Fruit fly (Drosophila melanogaster) Kc167 (cell line): Measurements from ENCODE around the gene wus.

Source experiments
- Myc ChIP-seq: fragments of >200 bp; optimal IDR thresholded peaks from 2 replicates; lab custom pipeline; 2017; ENCODE audit warnings: missing external identifiers
- Sin3A ChIP-seq: fragments of >200 bp; optimal IDR thresholded peaks from 2 replicates; lab custom pipeline; 2018; ENCODE audit warnings: missing external identifiers
- h ChIP-seq: fragments of >200 bp; optimal IDR thresholded peaks from 3 replicates; lab custom pipeline; 2018; ENCODE audit warnings: missing external identifiers
- psq ChIP-seq: fragments of >200 bp; optimal IDR thresholded peaks from 2 replicates; lab custom pipeline; 2017; ENCODE audit warnings: missing external identifiers
- ttk ChIP-seq: sonication (Bioruptor generic); optimal IDR thresholded peaks from 2 replicates; lab custom pipeline; 2017; ENCODE audit warnings: missing external identifiers

- no peak for TF ChIP-seq psq (lab: Kevin White, UChicago)
- TF ChIP-seq ttk (lab: Kevin White, UChicago): no peak
- no peak for TF ChIP-seq Myc
- no peak for TF ChIP-seq h (lab: Kevin White, UChicago)
- no peak for TF ChIP-seq Sin3A (lab: Kevin White, UChicago)
These were observed 2.8 kb upstream of the wus start for dm6 chrX:16943515-16943850.
